Worm (Caenorhabditis elegans): ENCODE data around the gene cest-35.1.

Gene cest-35.1

DNA sequence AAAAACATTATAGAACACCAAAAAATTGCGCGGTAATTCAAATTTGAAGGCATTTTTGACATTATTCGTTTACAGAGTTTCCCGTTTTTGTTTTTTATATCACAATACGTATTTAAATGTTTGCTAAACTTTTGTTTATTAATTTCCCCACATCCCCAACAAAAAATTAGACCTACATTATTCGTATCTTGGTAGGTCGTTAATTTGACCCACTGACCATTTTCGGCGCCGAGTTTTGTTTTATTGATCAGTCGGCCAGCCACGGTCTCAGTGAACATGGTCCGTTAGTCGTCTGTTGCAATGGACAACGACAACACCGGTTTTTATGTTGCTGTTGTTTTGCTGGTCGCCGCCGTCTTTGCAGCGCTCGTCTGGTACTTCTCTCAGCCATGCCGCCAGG is 3.0 kb downstream of the cest-35.1 start, which contains the start of gene B0238.15:
Gene B0238.15, plus strand, starts transcription at position 301 of the 400 bp plus-strand sequence.
- TF ChIP-seq nhr-11 (tag; optimal IDR thresholded peaks at IDR 0.05) (no peak), dmd-4 (tag; optimal IDR thresholded peaks at IDR 0.05) (no peak), nhr-10 (tag; optimal IDR thresholded peaks at IDR 0.05) (no peak), peb-1 (tag; optimal IDR thresholded peaks at IDR 0.05) (no peak), zag-1 (tag; optimal IDR thresholded peaks at IDR 0.05) (no peak), lsy-2 (tag; optimal IDR thresholded peaks at IDR 0.05) (no peak), skn-1 (tag; optimal IDR thresholded peaks at IDR 0.05) (no peak), mdl-1 (tag; optimal IDR thresholded peaks at IDR 0.05) (no peak), nhr-23 (tag; optimal IDR thresholded peaks at IDR 0.05) (no peak), lin-39 (tag; optimal IDR thresholded peaks at IDR 0.05) (no peak), nhr-77 (tag; optimal IDR thresholded peaks at IDR 0.05) (no peak), lin-11 (tag; optimal IDR thresholded peaks at IDR 0.05) (no peak), mbf-1 (tag; optimal IDR thresholded peaks at IDR 0.05) (no peak)

DNA sequence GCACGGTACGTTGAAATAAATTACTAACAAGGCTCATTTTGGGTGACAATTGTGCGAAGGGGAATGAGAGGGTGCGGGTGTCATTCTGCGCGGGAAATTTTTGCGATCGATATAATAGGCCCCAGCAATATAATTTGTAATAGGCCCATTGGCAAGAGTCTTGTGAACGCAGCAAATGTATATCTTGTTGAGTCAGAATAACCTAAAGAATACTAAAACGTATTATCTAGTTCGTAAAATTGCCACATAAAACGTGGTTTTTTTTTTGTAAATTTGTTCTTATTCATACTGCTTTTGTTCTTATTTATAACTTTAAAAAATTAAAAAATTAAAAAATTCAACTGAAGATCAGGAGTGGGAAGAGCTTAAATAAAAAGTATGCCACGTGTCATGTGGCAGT is 3.5 kb downstream of the cest-35.1 start, which contains the start of gene C52A10.3:
Gene C52A10.3, minus strand, starts transcription at position 101 of the 400 bp plus-strand sequence.
- TF ChIP-seq unc-39 (tag; optimal IDR thresholded peaks at IDR 0.05) (no peak), alr-1 (tag; optimal IDR thresholded peaks at IDR 0.05) (no peak)

DNA sequence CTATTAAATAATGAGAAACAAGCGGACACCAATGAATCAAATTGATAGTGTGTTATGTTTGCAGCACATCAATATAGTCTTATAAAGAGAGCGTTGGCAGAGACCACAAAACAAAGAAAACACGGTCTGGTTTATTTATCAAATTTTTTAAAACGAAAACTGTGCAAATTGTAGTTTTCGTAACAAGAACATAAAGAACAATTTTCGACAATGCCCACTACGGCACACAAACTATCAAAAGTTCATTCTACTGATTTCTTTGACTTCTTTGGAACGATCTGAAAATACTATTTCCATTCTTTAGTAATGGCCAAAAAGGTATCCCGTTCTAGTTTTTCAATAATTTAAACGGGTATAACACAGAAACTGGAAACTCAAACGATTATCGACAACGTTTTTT is 5.8 kb downstream of the cest-35.1 start, which contains the start of gene cest-35.2:
Gene cest-35.2, minus strand, starts transcription at position 101 of the 400 bp plus-strand sequence.
- TF ChIP-seq gmeb-1 (tag; optimal IDR thresholded peaks at IDR 0.05) (no peak), nhr-10 (tag; optimal IDR thresholded peaks at IDR 0.05) (no peak), elt-1 (tag; optimal IDR thresholded peaks at IDR 0.05) (no peak), peb-1 (tag; optimal IDR thresholded peaks at IDR 0.05) (no peak), nhr-12 (tag; optimal IDR thresholded peaks at IDR 0.05) (no peak), sem-4 (tag; optimal IDR thresholded peaks at IDR 0.05) (no peak), nhr-25 (tag; optimal IDR thresholded peaks at IDR 0.05) (no peak), unc-55 (GFP tag; optimal IDR thresholded peaks at IDR 0.05) (no peak)

DNA sequence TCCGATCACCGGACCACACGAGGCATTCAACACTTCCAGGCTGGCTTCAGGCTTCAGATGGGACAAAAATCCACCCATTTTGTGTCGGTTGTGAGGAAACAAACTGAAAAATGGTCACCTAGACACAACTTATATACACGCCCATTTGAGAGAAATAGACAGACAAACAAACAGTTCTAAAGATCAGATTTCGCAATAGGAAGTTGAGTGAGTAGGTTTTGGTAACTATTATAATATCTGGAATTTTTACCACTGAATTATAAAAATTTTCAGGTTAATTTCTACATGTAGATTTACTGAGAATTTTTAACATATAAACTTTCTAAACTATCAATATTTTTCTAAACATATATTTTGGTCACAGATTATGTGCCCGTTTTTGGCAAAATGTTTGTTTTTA is 9.2 kb downstream of the cest-35.1 start, which contains the start of gene cest-32:
Gene cest-32, minus strand, starts transcription at position 115 of the 400 bp plus-strand sequence.
- TF ChIP-seq ZK546.5 (tag; optimal IDR thresholded peaks at IDR 0.05) (no peak), Y55F3AM.14 (GFP tag; optimal IDR thresholded peaks at IDR 0.05) (no peak), nhr-77 (tag; optimal IDR thresholded peaks at IDR 0.05) (no peak), ceh-16 (tag; optimal IDR thresholded peaks at IDR 0.05) (no peak)

DNA sequence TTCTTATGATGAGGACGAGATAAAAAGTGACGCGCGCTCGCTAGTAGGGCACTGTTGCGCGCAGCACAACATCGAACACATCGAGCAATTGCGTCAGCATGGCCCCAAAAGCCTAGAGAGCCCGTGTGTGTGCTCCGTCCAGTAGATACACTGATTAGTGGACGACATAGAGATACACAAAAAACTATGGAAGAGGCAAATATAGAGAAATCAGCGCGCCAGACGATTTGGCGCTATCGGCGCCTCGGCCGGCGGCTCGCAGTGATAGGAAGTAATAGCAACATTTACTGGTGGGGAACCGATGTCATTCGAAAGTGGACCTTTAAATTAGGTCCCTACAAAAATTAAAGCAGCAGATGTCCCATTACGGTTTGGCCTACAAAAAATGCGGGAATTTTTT is 14.4 kb downstream of the cest-35.1 start:
- TF ChIP-seq F13H6.1 (tag; optimal IDR thresholded peaks at IDR 0.05) = peak; percentile 16
- TF ChIP-seq nhr-129 (tag; optimal IDR thresholded peaks at IDR 0.05) = peak; percentile 32
- TF ChIP-seq sma-3 (GFP tag; optimal IDR thresholded peaks at IDR 0.05) = peak; percentile 41
- no peak for TF ChIP-seq peb-1 (tag; optimal IDR thresholded peaks at IDR 0.05)
- TF ChIP-seq sma-9 (GFP tag; optimal IDR thresholded peaks at IDR 0.05) = peak; percentile 74
- TF ChIP-seq sma-9 (tag; optimal IDR thresholded peaks at IDR 0.05) = no peak

DNA sequence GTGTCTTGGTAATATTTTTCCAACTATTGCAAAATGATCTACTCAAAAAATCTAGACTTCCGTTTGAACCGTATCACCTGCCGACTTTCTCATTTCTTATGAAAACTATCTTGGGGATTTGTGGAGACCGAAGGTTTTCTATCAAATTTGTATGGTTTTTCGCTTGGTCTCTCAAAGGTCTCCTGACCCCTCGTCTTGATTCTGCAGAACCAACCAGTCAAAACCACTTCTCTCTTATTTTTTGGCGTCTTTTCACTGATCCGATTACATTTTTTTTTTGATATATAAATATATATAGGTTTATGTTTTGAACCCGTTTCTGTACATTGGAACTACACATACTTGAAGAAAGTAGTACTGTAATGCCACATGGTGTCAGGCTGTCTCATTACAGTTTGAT is 17.3 kb downstream of the cest-35.1 start:
- TF ChIP-seq Y55F3AM.14 (GFP tag; optimal IDR thresholded peaks at IDR 0.05) (no peak), F13H6.1 (tag; optimal IDR thresholded peaks at IDR 0.05) (no peak), nhr-6 (tag; optimal IDR thresholded peaks at IDR 0.05) (no peak), R02D3.7 (tag; optimal IDR thresholded peaks at IDR 0.05) (no peak), ztf-4 (tag; optimal IDR thresholded peaks at IDR 0.05) (no peak), snpc-4 (tag; optimal IDR thresholded peaks at IDR 0.05) (no peak), nhr-237 (tag; optimal IDR thresholded peaks at IDR 0.05) (no peak), nhr-25 (tag; optimal IDR thresholded peaks at IDR 0.05) (no peak), zag-1 (tag; optimal IDR thresholded peaks at IDR 0.05) (no peak), blmp-1 (tag; optimal IDR thresholded peaks at IDR 0.05; ENCODE audit: insufficient read depth) (no peak), ceh-82 (tag; optimal IDR thresholded peaks at IDR 0.05) (no peak), nhr-10 (tag; optimal IDR thresholded peaks at IDR 0.05) (no peak), lin-11 (tag; optimal IDR thresholded peaks at IDR 0.05) (no peak), fos-1 (tag; optimal IDR thresholded peaks at IDR 0.05) (no peak), lin-39 (tag; optimal IDR thresholded peaks at IDR 0.05) (no peak)
